Worm (Caenorhabditis elegans): ENCODE measurements around the gene cyp-29A3.

DNA sequence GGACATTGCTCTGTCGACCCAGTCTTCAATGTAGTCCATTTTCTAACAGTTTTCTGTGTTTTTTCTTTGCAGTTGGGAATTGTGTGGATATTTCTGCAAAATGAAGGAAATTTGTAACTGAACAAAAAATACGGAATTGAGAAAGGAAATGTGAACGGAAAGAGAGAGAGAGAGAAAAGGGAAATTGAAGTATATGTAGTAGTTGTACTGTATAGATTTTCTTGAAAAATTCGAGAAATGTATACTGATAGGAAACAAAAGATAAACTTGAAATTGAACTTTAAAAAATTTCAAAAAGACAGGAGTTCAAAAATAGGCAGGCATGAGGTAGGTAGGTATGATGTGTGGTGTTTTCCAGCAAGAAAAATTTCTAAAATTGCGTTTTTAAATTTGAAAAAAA lies 24.7 kb downstream of the cyp-29A3 start, which contains the start of gene daam-1:
- TF ChIP-seq che-1 (tag; optimal IDR thresholded peaks at IDR 0.05), result no peak
- TF ChIP-seq unc-86 (tag; optimal IDR thresholded peaks at IDR 0.05), result no peak
- no peak for TF ChIP-seq ets-4 (tag; optimal IDR thresholded peaks at IDR 0.05)
- no peak for TF ChIP-seq fkh-10 (GFP tag; optimal IDR thresholded peaks at IDR 0.05)
- no peak for TF ChIP-seq sdc-2 (tag; optimal IDR thresholded peaks at IDR 0.05)
- TF ChIP-seq syd-9 (tag; optimal IDR thresholded peaks at IDR 0.05), result no peak
- no peak for TF ChIP-seq elt-2 (tag; optimal IDR thresholded peaks at IDR 0.05)
- no peak for TF ChIP-seq zip-5 (tag; optimal IDR thresholded peaks at IDR 0.05)
- no peak for TF ChIP-seq hlh-30 (tag; optimal IDR thresholded peaks at IDR 0.05; ENCODE audit: insufficient read depth)
- no peak for TF ChIP-seq tbx-2 (tag; optimal IDR thresholded peaks at IDR 0.05)
- no peak for TF ChIP-seq pag-3 (tag; optimal IDR thresholded peaks at IDR 0.05; ENCODE audit: borderline replicate concordance)
